Fruit fly (Drosophila melanogaster) whole organism, embryonic: ENCODE results near the gene Cyt-c-d.

Experiments used
- ATbp ChIP-seq: fragments of 200-800 bp; sonication (Bioruptor generic); optimal IDR thresholded peaks from 2 replicates; lab custom pipeline; 2017; ENCODE audit warnings: missing biosample characterization, mild to moderate bottlenecking, missing genetic modification characterization, missing genetic modification reagents
- Bteb2 ChIP-seq: fragments of 200-800 bp; sonication (Bioruptor generic); optimal IDR thresholded peaks from 2 replicates; lab custom pipeline; 2016; ENCODE audit warnings: missing biosample characterization, missing genetic modification characterization
- CG10209 ChIP-seq: fragments of 200-800 bp; sonication (Bioruptor generic); optimal IDR thresholded peaks from 3 replicates; lab custom pipeline; 2017; ENCODE audit warnings: missing biosample characterization, mild to moderate bottlenecking, missing genetic modification characterization, missing genetic modification reagents
- CG10366 ChIP-seq: fragments of 200-800 bp; sonication (Bioruptor generic); IDR thresholded peaks from 2 replicates; pipeline ENCODE4 v1.3.6; 2022; ENCODE audit warnings: missing biosample characterization, missing genetic modification characterization
- CG11398 ChIP-seq: fragments of 200-800 bp; sonication (Bioruptor generic); optimal IDR thresholded peaks from 2 replicates; lab custom pipeline; 2016; ENCODE audit warnings: missing biosample characterization, missing genetic modification characterization
- CG16813 ChIP-seq: fragments of 200-800 bp; sonication (Bioruptor generic); IDR thresholded peaks from 3 replicates; pipeline ENCODE4 v1.3.6; 2022; ENCODE audit warnings: missing biosample characterization, missing genetic modification characterization; ENCODE audit not compliant: partially characterized antibody
- CG18764 ChIP-seq: fragments of 200-800 bp; sonication (Bioruptor generic); optimal IDR thresholded peaks from 3 replicates; lab custom pipeline; 2016; ENCODE audit warnings: missing biosample characterization, missing genetic modification characterization
- CG2129 ChIP-seq: fragments of 200-800 bp; sonication (Bioruptor generic); IDR thresholded peaks from 2 replicates; pipeline ENCODE4 v1.3.6; 2022; ENCODE audit warnings: missing biosample characterization, missing genetic modification characterization; ENCODE audit not compliant: partially characterized antibody
- CG2678 ChIP-seq: fragments of 200-800 bp; sonication (Bioruptor generic); optimal IDR thresholded peaks from 3 replicates; lab custom pipeline; 2019; ENCODE audit warnings: missing biosample characterization, mild to moderate bottlenecking, missing genetic modification characterization, moderate library complexity
- CG30020 ChIP-seq: fragments of 200-800 bp; optimal IDR thresholded peaks from 2 replicates; lab custom pipeline; 2019; ENCODE audit warnings: missing biosample characterization, mild to moderate bottlenecking, missing genetic modification characterization, moderate library complexity
- CG32532 ChIP-seq: fragments of 200-800 bp; sonication (Bioruptor generic); IDR thresholded peaks from 2 replicates; pipeline ENCODE4 v1.3.6; 2022; ENCODE audit warnings: missing biosample characterization, missing genetic modification characterization
- CG33557 ChIP-seq: fragments of 200-800 bp; sonication (Bioruptor generic); optimal IDR thresholded peaks from 2 replicates; lab custom pipeline; 2019; ENCODE audit warnings: missing biosample characterization, mild to moderate bottlenecking, missing genetic modification characterization, moderate library complexity
- CG3995 ChIP-seq: fragments of 200-800 bp; sonication (Bioruptor generic); optimal IDR thresholded peaks from 3 replicates; lab custom pipeline; 2016; ENCODE audit warnings: missing biosample characterization, missing genetic modification characterization
- CG43689 ChIP-seq: fragments of 200-800 bp; sonication (Bioruptor generic); IDR thresholded peaks from 2 replicates; pipeline ENCODE4 v1.3.6; 2022; ENCODE audit warnings: missing biosample characterization, missing genetic modification characterization
- CG4707 ChIP-seq: fragments of 200-800 bp; sonication (Bioruptor generic); optimal IDR thresholded peaks from 2 replicates; lab custom pipeline; 2018; ENCODE audit warnings: missing biosample characterization, mild to moderate bottlenecking, missing genetic modification characterization, moderate library complexity
- CG4730 ChIP-seq: fragments of 200-800 bp; sonication (Bioruptor generic); IDR thresholded peaks from 2 replicates; pipeline ENCODE4 v1.3.6; 2022; ENCODE audit warnings: missing biosample characterization, missing genetic modification characterization
- CG6683 ChIP-seq: fragments of 200-800 bp; sonication (Bioruptor generic); optimal IDR thresholded peaks from 2 replicates; lab custom pipeline; 2017; ENCODE audit warnings: missing biosample characterization, mild to moderate bottlenecking, missing genetic modification characterization, missing genetic modification reagents
- CoRest ChIP-seq: fragments of 200-800 bp; sonication (Bioruptor generic); optimal IDR thresholded peaks from 3 replicates; lab custom pipeline; 2018; ENCODE audit warnings: missing biosample characterization, mild to moderate bottlenecking, missing genetic modification characterization, moderate library complexity
- CrebB ChIP-seq: fragments of 200-800 bp; sonication (Bioruptor generic); optimal IDR thresholded peaks from 3 replicates; lab custom pipeline; 2018; ENCODE audit warnings: missing biosample characterization, mild to moderate bottlenecking, missing genetic modification characterization
- Dip2 ChIP-seq: fragments of 200-800 bp; sonication (Bioruptor generic); IDR thresholded peaks from 2 replicates; pipeline ENCODE4 v1.3.6; 2022; ENCODE audit warnings: missing biosample characterization, missing genetic modification characterization
- Dip3 ChIP-seq: fragments of 200-800 bp; sonication (Bioruptor generic); optimal IDR thresholded peaks from 3 replicates; lab custom pipeline; 2016; ENCODE audit warnings: missing biosample characterization, missing genetic modification characterization
- Gsc ChIP-seq: fragments of 200-800 bp; sonication (Bioruptor generic); IDR thresholded peaks from 2 replicates; pipeline ENCODE4 v1.3.6; 2022; ENCODE audit warnings: missing biosample characterization, missing genetic modification characterization
- H2.0 ChIP-seq: fragments of 200-800 bp; sonication (Bioruptor generic); IDR thresholded peaks from 2 replicates; pipeline ENCODE4 v1.3.6; 2022; ENCODE audit warnings: missing biosample characterization, missing genetic modification characterization
- HLH3B ChIP-seq: fragments of 200-800 bp; sonication (Bioruptor generic); IDR thresholded peaks from 2 replicates; pipeline ENCODE4 v1.3.6; 2022; ENCODE audit warnings: missing biosample characterization, missing genetic modification characterization
- HLHmδ ChIP-seq: fragments of 200-800 bp; sonication (Bioruptor generic); optimal IDR thresholded peaks from 2 replicates; lab custom pipeline; 2018; ENCODE audit warnings: missing biosample characterization, mild to moderate bottlenecking, missing genetic modification characterization, moderate library complexity
- HmgZ ChIP-seq: fragments of 200-800 bp; sonication (Bioruptor generic); optimal IDR thresholded peaks from 2 replicates; lab custom pipeline; 2018; ENCODE audit warnings: missing biosample characterization, mild to moderate bottlenecking, missing genetic modification characterization
- Jarid2 ChIP-seq: fragments of 200-800 bp; sonication (Bioruptor generic); optimal IDR thresholded peaks from 3 replicates; lab custom pipeline; 2017; ENCODE audit warnings: mild to moderate bottlenecking, missing biosample characterization, missing genetic modification reagents, missing genetic modification characterization
- NfI ChIP-seq: fragments of 200-800 bp; sonication (Bioruptor generic); optimal IDR thresholded peaks from 3 replicates; lab custom pipeline; 2018; ENCODE audit warnings: missing biosample characterization, mild to moderate bottlenecking, missing genetic modification characterization, moderate library complexity
- Optix ChIP-seq: fragments of 200-800 bp; sonication (Bioruptor generic); IDR thresholded peaks from 3 replicates; pipeline ENCODE4 v1.3.6; 2022; ENCODE audit warnings: missing biosample characterization, missing genetic modification characterization
- Side ChIP-seq: fragments of 200-800 bp; sonication (Bioruptor generic); optimal IDR thresholded peaks from 2 replicates; lab custom pipeline; 2016; ENCODE audit warnings: missing biosample characterization, missing genetic modification characterization
- bowl ChIP-seq: fragments of 200-800 bp; sonication (Bioruptor generic); IDR thresholded peaks from 2 replicates; pipeline ENCODE4 v1.3.6; 2022; ENCODE audit warnings: missing biosample characterization, missing genetic modification characterization
- danr ChIP-seq: fragments of 200-800 bp; sonication (Bioruptor generic); IDR thresholded peaks from 2 replicates; pipeline ENCODE4 v1.3.6; 2022; ENCODE audit warnings: missing biosample characterization, missing genetic modification characterization
- dati ChIP-seq: fragments of 200-800 bp; sonication (Bioruptor generic); IDR thresholded peaks from 2 replicates; pipeline ENCODE4 v1.3.6; 2022; ENCODE audit warnings: missing biosample characterization, missing genetic modification characterization
- dmrt99B ChIP-seq: fragments of 200-800 bp; sonication (Bioruptor generic); optimal IDR thresholded peaks from 2 replicates; lab custom pipeline; 2018; ENCODE audit warnings: missing biosample characterization, mild to moderate bottlenecking, missing genetic modification characterization, moderate library complexity
- exex ChIP-seq: fragments of 200-800 bp; sonication (Bioruptor generic); optimal IDR thresholded peaks from 4 replicates; lab custom pipeline; 2018; ENCODE audit warnings: missing biosample characterization, mild to moderate bottlenecking, missing genetic modification characterization, moderate library complexity
- fru ChIP-seq: fragments of >200 bp; optimal IDR thresholded peaks from 2 replicates; lab custom pipeline; 2017
- grn ChIP-seq: fragments of 200-800 bp; sonication (Bioruptor generic); optimal IDR thresholded peaks from 3 replicates; lab custom pipeline; 2017; ENCODE audit warnings: missing biosample characterization, missing genetic modification characterization
- gsb-n ChIP-seq: fragments of 200-800 bp; sonication (Bioruptor generic); optimal IDR thresholded peaks from 3 replicates; lab custom pipeline; 2018; ENCODE audit warnings: missing biosample characterization, mild to moderate bottlenecking, missing genetic modification characterization
- kni ChIP-seq: fragments of 200-800 bp; sonication (Bioruptor generic); optimal IDR thresholded peaks from 3 replicates; lab custom pipeline; 2017; ENCODE audit warnings: mild to moderate bottlenecking, missing biosample characterization, missing genetic modification reagents, missing genetic modification characterization
- lola ChIP-seq, 3 experiments: fragments of >200 bp in 2 of 3; fragments of 200-800 bp in 1 of 3; sonication (Bioruptor generic) in 1 of 3; optimal IDR thresholded peaks; 2 replicates each; lab custom pipeline; 2017 to 2019; ENCODE audit warnings: missing biosample characterization in 3 of 3, missing genetic modification characterization in 3 of 3, mild to moderate bottlenecking in 1 of 3, moderate library complexity in 1 of 3
- oc ChIP-seq: fragments of 200-800 bp; sonication (Bioruptor generic); optimal IDR thresholded peaks from 2 replicates; lab custom pipeline; 2018; ENCODE audit warnings: missing biosample characterization, mild to moderate bottlenecking, missing genetic modification characterization, moderate library complexity
- otp ChIP-seq: fragments of 200-800 bp; sonication (Bioruptor generic); IDR thresholded peaks from 3 replicates; pipeline ENCODE4, ENCODE4 v1.3.6; 2022; ENCODE audit warnings: missing biosample characterization, missing genetic modification characterization
- salm ChIP-seq: fragments of 200-800 bp; sonication (Bioruptor generic); optimal IDR thresholded peaks from 2 replicates; lab custom pipeline; 2018; ENCODE audit warnings: missing biosample characterization, mild to moderate bottlenecking, missing genetic modification characterization
- sens-2 ChIP-seq: fragments of 200-800 bp; sonication (Bioruptor generic); IDR thresholded peaks from 2 replicates; pipeline ENCODE4 v1.3.6; 2022; ENCODE audit warnings: missing biosample characterization, missing genetic modification characterization
- sqz ChIP-seq: fragments of 200-800 bp; sonication (Bioruptor generic); optimal IDR thresholded peaks from 3 replicates; lab custom pipeline; 2018; ENCODE audit warnings: missing biosample characterization, mild to moderate bottlenecking, missing genetic modification characterization
- tna ChIP-seq: fragments of 200-800 bp; sonication (Bioruptor generic); IDR thresholded peaks from 2 replicates; pipeline ENCODE4 v1.3.6; 2022; ENCODE audit warnings: missing biosample characterization, missing genetic modification characterization; ENCODE audit not compliant: partially characterized antibody
- toy ChIP-seq: fragments of 200-800 bp; sonication (Bioruptor generic); IDR thresholded peaks from 2 replicates; pipeline ENCODE4 v1.3.6; 2022; ENCODE audit warnings: missing biosample characterization, missing genetic modification characterization
- usp ChIP-seq: fragments of >200 bp; optimal IDR thresholded peaks from 2 replicates; lab custom pipeline; 2017; ENCODE audit warnings: missing biosample characterization, missing genetic modification characterization
- wdn ChIP-seq: fragments of 200-800 bp; sonication (Bioruptor generic); IDR thresholded peaks from 2 replicates; pipeline ENCODE4 v1.3.6; 2022; ENCODE audit warnings: missing biosample characterization, missing genetic modification characterization

Cyt-c-d gene

DNA sequence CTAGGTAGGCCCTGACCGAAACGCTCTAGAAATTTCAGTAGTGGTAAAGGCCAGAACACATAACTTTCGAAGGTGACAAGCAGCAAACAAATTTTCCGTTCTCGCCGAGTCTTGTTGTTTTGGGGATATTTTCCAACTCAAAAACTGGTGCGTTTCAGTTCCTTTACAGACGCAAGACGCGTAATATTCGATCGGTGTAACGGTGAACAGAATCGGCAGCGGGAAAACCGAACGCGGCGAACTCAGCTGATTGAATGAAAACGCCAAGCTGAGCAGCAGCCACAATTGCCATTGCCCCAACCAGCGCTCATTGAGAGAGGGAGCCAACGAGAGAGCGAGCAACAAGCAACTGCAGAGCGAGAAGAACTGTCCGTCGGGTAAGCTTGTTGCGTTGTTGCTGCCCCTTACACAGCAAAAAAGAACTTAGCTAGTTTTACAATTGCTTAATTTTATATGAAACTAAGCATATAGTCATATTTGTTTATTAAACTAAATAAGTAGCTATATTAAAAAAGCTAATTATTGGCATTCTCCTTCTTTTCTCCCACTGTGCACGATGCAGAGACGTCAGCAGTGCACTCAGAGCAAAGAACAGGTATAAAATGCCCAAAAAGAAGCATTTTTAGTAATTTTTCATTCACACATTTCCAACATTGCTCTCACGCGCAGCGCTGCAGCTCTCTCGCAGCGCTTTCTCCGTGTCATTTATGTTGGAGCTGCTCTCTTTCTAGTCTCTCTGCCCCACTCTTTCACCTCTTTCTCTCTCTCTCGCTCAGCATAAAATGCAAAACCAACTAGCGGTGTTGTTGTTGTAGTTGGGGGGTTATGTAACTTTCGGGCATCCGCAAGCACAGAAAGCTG lies at the start of gene Cyt-c-d, which contains the start of gene CG31808 (continued):
- peak; percentile 81 for TF ChIP-seq CG30020 (tag; lab: Kevin White, UChicago)
- TF ChIP-seq danr (GFP tag; lab: Robert Waterston, UW) = peak; percentile 93
- peak; percentile 98 for TF ChIP-seq HLH3B
- TF ChIP-seq ATbp = peak; percentile 98
- TF ChIP-seq CG4707 = peak; percentile 93
- TF ChIP-seq Optix = peak; percentile 98
- TF ChIP-seq otp (GFP tag; lab: Robert Waterston, UW) = peak; percentile 96
- peak; percentile 91 for TF ChIP-seq sqz (GFP tag; lab: Kevin White, UChicago)
- TF ChIP-seq tna (GFP tag; lab: Robert Waterston, UW) = no peak; the same call in 1 of the 2 replicates
- TF ChIP-seq wdn (GFP tag; lab: Robert Waterston, UW) = peak; percentile 91
- TF ChIP-seq fru (lab: Kevin White, UChicago) = no peak
- TF ChIP-seq Jarid2 = peak; percentile 83
- peak; percentile 97 for TF ChIP-seq NfI (GFP tag; lab: Kevin White, UChicago)
- peak; percentile 97 for TF ChIP-seq HmgZ
- peak; percentile 98 for TF ChIP-seq gsb-n (tag; lab: Kevin White, UChicago)
- TF ChIP-seq HLHmδ = peak; percentile 64
- peak; percentile 95 for TF ChIP-seq CrebB (tag; lab: Kevin White, UChicago)
- TF ChIP-seq salm (tag; lab: Kevin White, UChicago) = peak; percentile 98
- 0 out of 3 replicates have a peak, but pooled peaks have one; percentile 31 for TF ChIP-seq CG16813 (GFP tag; lab: Robert Waterston, UW)
- TF ChIP-seq CG2678 (tag; lab: Kevin White, UChicago) = peak; percentile 97
- TF ChIP-seq CG33557 = peak; percentile 92
- peak; percentile 92 for TF ChIP-seq Gsc (GFP tag; lab: Robert Waterston, UW)
- peak; percentile 87 for TF ChIP-seq Dip3 (GFP tag; lab: Kevin White, UChicago)
- peak; percentile 76 for TF ChIP-seq grn (GFP tag; lab: Kevin White, UChicago)
- peak; percentile 76 for TF ChIP-seq exex
- TF ChIP-seq Bteb2 = peak; percentile 96
- TF ChIP-seq CG10366 = peak; percentile 98
- peak; percentile 94 for TF ChIP-seq CG32532 (GFP tag; lab: Robert Waterston, UW)
- TF ChIP-seq CG43689 (GFP tag; lab: Robert Waterston, UW) = peak; percentile 97
- peak; percentile 90 for TF ChIP-seq dati (GFP tag; lab: Robert Waterston, UW)
- TF ChIP-seq H2.0 (GFP tag; lab: Robert Waterston, UW) = peak; percentile 97
- peak; percentile 96 for TF ChIP-seq CG4730 (GFP tag; lab: Robert Waterston, UW)
- no peak for TF ChIP-seq CG2129 (GFP tag; lab: Robert Waterston, UW)
- peak; percentile 87 for TF ChIP-seq CG11398 (GFP tag; lab: Kevin White, UChicago)
- peak; percentile 99 for TF ChIP-seq dmrt99B (tag; lab: Kevin White, UChicago)
- peak; percentile 95 for TF ChIP-seq CG6683
- peak; percentile 91 for TF ChIP-seq sens-2 (GFP tag; lab: Robert Waterston, UW)
- TF ChIP-seq CG18764 (GFP tag; lab: Kevin White, UChicago) = peak; percentile 94
- no peak for TF ChIP-seq usp (GFP tag; lab: Kevin White, UChicago)
- peak; percentile 85 for TF ChIP-seq kni (GFP tag; lab: Kevin White, UChicago)
- TF ChIP-seq bowl = peak; percentile 96
- TF ChIP-seq Side (GFP tag; lab: Kevin White, UChicago) = peak; percentile 88
- peak in 1 of 3 experiments; percentile 95 for TF ChIP-seq lola (GFP tag; optimal IDR thresholded peaks at IDR 0.05; lab: Kevin White, UChicago)
- TF ChIP-seq toy (GFP tag; lab: Robert Waterston, UW) = peak; percentile 88
- TF ChIP-seq CoRest = peak; percentile 96
- peak; percentile 46 for TF ChIP-seq CG3995 (GFP tag; lab: Kevin White, UChicago)
- TF ChIP-seq Dip2 (GFP tag; lab: Robert Waterston, UW) = no peak; the same call in 1 of the 2 replicates
- TF ChIP-seq oc (tag; lab: Kevin White, UChicago) = peak; percentile 99
- peak; percentile 98 for TF ChIP-seq CG10209
